Fruit fly (Drosophila melanogaster) whole organism, embryonic: ENCODE data around the gene prt.

Experiments used
- ATbp ChIP-seq: fragments of 200-800 bp; sonication (Bioruptor generic); optimal IDR thresholded peaks from 2 replicates; lab custom pipeline; 2017; ENCODE audit warnings: missing biosample characterization, mild to moderate bottlenecking, missing genetic modification characterization, missing genetic modification reagents
- Blimp-1 ChIP-seq: fragments of 200-800 bp; sonication (Bioruptor generic); optimal IDR thresholded peaks from 3 replicates; lab custom pipeline; 2018; ENCODE audit warnings: missing biosample characterization, missing genetic modification characterization, mild to moderate bottlenecking, moderate library complexity, missing genetic modification reagents
- C15 ChIP-seq: fragments of 200-800 bp; sonication (Bioruptor generic); IDR thresholded peaks from 3 replicates; pipeline ENCODE4 v1.3.6; 2022; ENCODE audit warnings: missing biosample characterization, missing genetic modification characterization
- CG10543 ChIP-seq: fragments of 200-800 bp; sonication (Bioruptor generic); optimal IDR thresholded peaks from 3 replicates; lab custom pipeline; 2017; ENCODE audit warnings: missing biosample characterization, mild to moderate bottlenecking, missing genetic modification characterization, moderate library complexity
- CG15269 ChIP-seq: fragments of 200-800 bp; sonication (Bioruptor generic); optimal IDR thresholded peaks from 2 replicates; lab custom pipeline; 2018; ENCODE audit warnings: missing biosample characterization, mild to moderate bottlenecking, missing genetic modification characterization, moderate library complexity
- CG1602 ChIP-seq: fragments of 200-800 bp; sonication (Bioruptor generic); optimal IDR thresholded peaks from 3 replicates; lab custom pipeline; 2016; ENCODE audit warnings: missing biosample characterization, missing genetic modification characterization
- CG17328 ChIP-seq: fragments of 200-800 bp; sonication (Bioruptor generic); IDR thresholded peaks from 2 replicates; pipeline ENCODE4 v1.3.6; 2022; ENCODE audit warnings: missing biosample characterization, missing genetic modification characterization
- CG17912 ChIP-seq: fragments of 200-800 bp; sonication (Bioruptor generic); optimal IDR thresholded peaks from 2 replicates; lab custom pipeline; 2018; ENCODE audit warnings: missing biosample characterization, mild to moderate bottlenecking, missing genetic modification characterization
- CG2116 ChIP-seq: fragments of 200-800 bp; sonication (Bioruptor generic); optimal IDR thresholded peaks from 3 replicates; lab custom pipeline; 2018; ENCODE audit warnings: missing biosample characterization, mild to moderate bottlenecking, missing genetic modification characterization
- CG2199 ChIP-seq: fragments of 200-800 bp; sonication (Bioruptor generic); IDR thresholded peaks from 3 replicates; pipeline ENCODE4 v1.3.6; 2022; ENCODE audit warnings: missing biosample characterization, missing genetic modification characterization
- CG42726 ChIP-seq: fragments of 200-800 bp; sonication (Bioruptor generic); IDR thresholded peaks from 2 replicates; pipeline ENCODE4 v1.3.6; 2022; ENCODE audit warnings: missing biosample characterization, missing genetic modification characterization; ENCODE audit not compliant: partially characterized antibody
- CG43689 ChIP-seq: fragments of 200-800 bp; sonication (Bioruptor generic); IDR thresholded peaks from 2 replicates; pipeline ENCODE4 v1.3.6; 2022; ENCODE audit warnings: missing biosample characterization, missing genetic modification characterization
- CG4854 ChIP-seq: fragments of 200-800 bp; sonication (Bioruptor generic); optimal IDR thresholded peaks from 2 replicates; lab custom pipeline; 2016; ENCODE audit warnings: missing biosample characterization, missing genetic modification characterization, inconsistent platforms
- CG5953 ChIP-seq: fragments of 200-800 bp; sonication (Bioruptor generic); IDR thresholded peaks from 2 replicates; pipeline ENCODE4 v1.3.6; 2022; ENCODE audit warnings: missing biosample characterization, missing genetic modification characterization
- CG6791 ChIP-seq: fragments of 200-800 bp; sonication (Bioruptor generic); IDR thresholded peaks from 3 replicates; pipeline ENCODE4 v1.3.6; 2022; ENCODE audit warnings: missing biosample characterization, missing genetic modification characterization; ENCODE audit not compliant: partially characterized antibody
- CG7357 ChIP-seq: fragments of 200-800 bp; sonication (Bioruptor generic); IDR thresholded peaks from 3 replicates; pipeline ENCODE4 v1.3.6; 2022; ENCODE audit warnings: missing biosample characterization, missing genetic modification characterization
- CG7556 ChIP-seq: fragments of 200-800 bp; sonication (Bioruptor generic); optimal IDR thresholded peaks from 2 replicates; lab custom pipeline; 2017; ENCODE audit warnings: missing biosample characterization, mild to moderate bottlenecking, missing genetic modification characterization
- CG7786 ChIP-seq: fragments of 200-800 bp; sonication (Bioruptor generic); optimal IDR thresholded peaks from 2 replicates; lab custom pipeline; 2016; ENCODE audit warnings: missing biosample characterization, missing genetic modification characterization
- CG8290 ChIP-seq, 3 experiments: fragments of 200-800 bp; sonication (Bioruptor generic); optimal IDR thresholded peaks; 2 replicates each; lab custom pipeline; 2016 to 2019; ENCODE audit warnings: missing biosample characterization in 3 of 3, missing genetic modification characterization in 3 of 3, mild to moderate bottlenecking in 2 of 3, moderate library complexity in 1 of 3
- CG8765 ChIP-seq: fragments of 200-800 bp; sonication (Bioruptor generic); IDR thresholded peaks from 2 replicates; pipeline ENCODE4 v1.3.6; 2022; ENCODE audit warnings: missing biosample characterization, missing genetic modification characterization
- CG8924 ChIP-seq: fragments of 200-800 bp; optimal IDR thresholded peaks from 3 replicates; lab custom pipeline; 2019; ENCODE audit warnings: missing biosample characterization, mild to moderate bottlenecking, missing genetic modification characterization, moderate library complexity
- CG9797 ChIP-seq: fragments of 200-800 bp; sonication (Bioruptor generic); optimal IDR thresholded peaks from 3 replicates; lab custom pipeline; 2018; ENCODE audit warnings: missing biosample characterization, mild to moderate bottlenecking, missing genetic modification characterization
- Dip2 ChIP-seq: fragments of 200-800 bp; sonication (Bioruptor generic); IDR thresholded peaks from 2 replicates; pipeline ENCODE4 v1.3.6; 2022; ENCODE audit warnings: missing biosample characterization, missing genetic modification characterization
- Eip74EF ChIP-seq, 2 experiments: fragments of 200-800 bp in 1 of 2; fragments of >200 bp in 1 of 2; sonication (Bioruptor generic) in 1 of 2; optimal IDR thresholded peaks; 2 replicates each; lab custom pipeline; 2017 to 2019; ENCODE audit warnings: missing biosample characterization in 2 of 2, missing genetic modification characterization in 2 of 2, mild to moderate bottlenecking in 1 of 2, moderate library complexity in 1 of 2
- Gsc ChIP-seq: fragments of 200-800 bp; sonication (Bioruptor generic); IDR thresholded peaks from 2 replicates; pipeline ENCODE4 v1.3.6; 2022; ENCODE audit warnings: missing biosample characterization, missing genetic modification characterization
- Kr ChIP-seq: fragments of 200-800 bp; sonication (Bioruptor generic); optimal IDR thresholded peaks from 2 replicates; lab custom pipeline; 2017; ENCODE audit warnings: missing biosample characterization, mild to moderate bottlenecking, missing genetic modification characterization
- Oaz ChIP-seq: fragments of 200-800 bp; sonication (Bioruptor generic); IDR thresholded peaks from 2 replicates; pipeline ENCODE4 v1.3.6; 2022; ENCODE audit warnings: missing biosample characterization, missing genetic modification characterization
- Ravus ChIP-seq: fragments of 200-800 bp; sonication (Bioruptor generic); IDR thresholded peaks from 2 replicates; pipeline ENCODE4 v1.3.6; 2022; ENCODE audit warnings: missing biosample characterization, missing genetic modification characterization
- Scr ChIP-seq: fragments of 200-800 bp; sonication (Bioruptor generic); IDR thresholded peaks from 2 replicates; pipeline ENCODE4 v1.3.6; 2022; ENCODE audit warnings: missing biosample characterization, missing genetic modification characterization; ENCODE audit not compliant: partially characterized antibody
- YL-1 ChIP-seq: fragments of 200-800 bp; sonication (Bioruptor generic); optimal IDR thresholded peaks from 3 replicates; lab custom pipeline; 2017; ENCODE audit warnings: missing biosample characterization, mild to moderate bottlenecking, missing genetic modification characterization
- ab ChIP-seq: fragments of 200-800 bp; sonication (Bioruptor generic); optimal IDR thresholded peaks from 2 replicates; lab custom pipeline; 2016; ENCODE audit warnings: missing biosample characterization, missing genetic modification characterization
- bowl ChIP-seq: fragments of 200-800 bp; sonication (Bioruptor generic); IDR thresholded peaks from 2 replicates; pipeline ENCODE4 v1.3.6; 2022; ENCODE audit warnings: missing biosample characterization, missing genetic modification characterization
- btn ChIP-seq: fragments of 200-800 bp; sonication (Bioruptor generic); optimal IDR thresholded peaks from 2 replicates; lab custom pipeline; 2016; ENCODE audit warnings: missing biosample characterization, missing genetic modification characterization
- cg ChIP-seq: fragments of 200-800 bp; sonication (Bioruptor generic); optimal IDR thresholded peaks from 3 replicates; lab custom pipeline; 2019; ENCODE audit warnings: missing biosample characterization, mild to moderate bottlenecking, missing genetic modification characterization, moderate library complexity
- cwo ChIP-seq: fragments of 200-800 bp; sonication (Bioruptor generic); optimal IDR thresholded peaks from 3 replicates; lab custom pipeline; 2017; ENCODE audit warnings: missing biosample characterization, missing genetic modification characterization, mild to moderate bottlenecking, moderate library complexity, missing genetic modification reagents
- emc ChIP-seq: fragments of 200-800 bp; sonication (Bioruptor generic); optimal IDR thresholded peaks from 2 replicates; lab custom pipeline; 2016; ENCODE audit warnings: missing biosample characterization, missing genetic modification characterization
- eve ChIP-seq, 2 experiments: fragments of >200 bp; optimal IDR thresholded peaks; 2 replicates each; lab custom pipeline; 2017; ENCODE audit warnings: missing biosample characterization in 2 of 2, missing genetic modification characterization in 2 of 2
- gem ChIP-seq: fragments of 200-800 bp; sonication (Bioruptor generic); optimal IDR thresholded peaks from 2 replicates; lab custom pipeline; 2019; ENCODE audit warnings: missing biosample characterization, mild to moderate bottlenecking, missing genetic modification characterization, moderate library complexity
- gt ChIP-seq: fragments of 200-800 bp; sonication (Bioruptor generic); IDR thresholded peaks from 2 replicates; pipeline ENCODE4 v1.3.6; 2022; ENCODE audit warnings: missing biosample characterization, missing genetic modification characterization
- kni ChIP-seq: fragments of 200-800 bp; sonication (Bioruptor generic); optimal IDR thresholded peaks from 3 replicates; lab custom pipeline; 2017; ENCODE audit warnings: mild to moderate bottlenecking, missing biosample characterization, missing genetic modification reagents, missing genetic modification characterization
- mld ChIP-seq: fragments of 200-800 bp; sonication (Bioruptor generic); IDR thresholded peaks from 3 replicates; pipeline ENCODE4 v1.3.6; 2022; ENCODE audit warnings: missing biosample characterization, missing genetic modification characterization; ENCODE audit not compliant: partially characterized antibody
- p53 ChIP-seq: fragments of 200-800 bp; sonication (Bioruptor generic); optimal IDR thresholded peaks from 2 replicates; lab custom pipeline; 2016; ENCODE audit warnings: missing biosample characterization, missing genetic modification characterization
- run ChIP-seq: fragments of 200-800 bp; sonication (Bioruptor generic); optimal IDR thresholded peaks from 3 replicates; lab custom pipeline; 2018; ENCODE audit warnings: missing biosample characterization, mild to moderate bottlenecking, missing genetic modification characterization
- sens-2 ChIP-seq: fragments of 200-800 bp; sonication (Bioruptor generic); IDR thresholded peaks from 2 replicates; pipeline ENCODE4 v1.3.6; 2022; ENCODE audit warnings: missing biosample characterization, missing genetic modification characterization
- sqz ChIP-seq: fragments of 200-800 bp; sonication (Bioruptor generic); optimal IDR thresholded peaks from 3 replicates; lab custom pipeline; 2018; ENCODE audit warnings: missing biosample characterization, mild to moderate bottlenecking, missing genetic modification characterization
- stwl ChIP-seq: fragments of 200-800 bp; sonication (Bioruptor generic); optimal IDR thresholded peaks from 3 replicates; lab custom pipeline; 2018; ENCODE audit warnings: missing biosample characterization, mild to moderate bottlenecking, missing genetic modification characterization, moderate library complexity
- wek ChIP-seq: fragments of 200-800 bp; sonication (Bioruptor generic); optimal IDR thresholded peaks from 3 replicates; lab custom pipeline; 2018; ENCODE audit warnings: missing biosample characterization, mild to moderate bottlenecking, missing genetic modification characterization, moderate library complexity

Gene prt

dm6 chr3R:23678349-23679193 lies 20.3 kb downstream of the prt start, which contains the start of gene GILT2 (continued):
- TF ChIP-seq stwl = peak; percentile 18
- TF ChIP-seq CG2199 = peak; percentile 73; the same call in 2 of the 3 replicates
- TF ChIP-seq CG9797 (GFP tag; lab: Kevin White, UChicago) = peak; percentile 11
- TF ChIP-seq CG42726 (GFP tag; lab: Robert Waterston, UW) = no peak
- TF ChIP-seq CG8290 (GFP tag; optimal IDR thresholded peaks at IDR 0.05; lab: Kevin White, UChicago) = peak; percentile 68
- peak; percentile 1 to 68 for TF ChIP-seq CG8290 (tag; optimal IDR thresholded peaks at IDR 0.05; lab: Kevin White, UChicago)
- TF ChIP-seq CG17328 (GFP tag; lab: Robert Waterston, UW) = peak; percentile 94
- peak; percentile 92 for TF ChIP-seq CG8924
- TF ChIP-seq Eip74EF (GFP tag; optimal IDR thresholded peaks at IDR 0.05; lab: Kevin White, UChicago) = peak in 1 of 2 experiments; percentile 95
- TF ChIP-seq mld (GFP tag; lab: Robert Waterston, UW) = no peak
- peak; percentile 74 for TF ChIP-seq YL-1 (GFP tag; lab: Kevin White, UChicago)
- TF ChIP-seq CG2116 (GFP tag; lab: Kevin White, UChicago) = peak; percentile 52
- peak; percentile 51; the same call in 1 of the 2 replicates for TF ChIP-seq CG43689 (GFP tag; lab: Robert Waterston, UW)
- TF ChIP-seq Oaz = peak; percentile 82
- no peak for TF ChIP-seq cg
- TF ChIP-seq C15 (GFP tag; lab: Robert Waterston, UW) = peak; percentile 76
- TF ChIP-seq p53 = no peak
- no peak for TF ChIP-seq wek
- TF ChIP-seq CG1602 (GFP tag; lab: Kevin White, UChicago) = peak; percentile 85
- TF ChIP-seq Kr (GFP tag; lab: Kevin White, UChicago) = no peak
- TF ChIP-seq ab (GFP tag; lab: Kevin White, UChicago) = peak; percentile 10
- peak; percentile 82 for TF ChIP-seq CG5953 (GFP tag; lab: Robert Waterston, UW)
- peak; percentile 77 for TF ChIP-seq CG4854
- peak; percentile 83 for TF ChIP-seq run (tag; lab: Kevin White, UChicago)
- peak; percentile 91 for TF ChIP-seq cwo
- TF ChIP-seq CG8765 (GFP tag; lab: Robert Waterston, UW) = peak; percentile 79
- peak; percentile 53 for TF ChIP-seq CG17912 (GFP tag; lab: Kevin White, UChicago)
- no peak for TF ChIP-seq Dip2 (GFP tag; lab: Robert Waterston, UW)
- TF ChIP-seq emc (GFP tag; lab: Kevin White, UChicago) = no peak
- TF ChIP-seq sens-2 (GFP tag; lab: Robert Waterston, UW) = peak; percentile 76
- TF ChIP-seq CG7786 (GFP tag; lab: Kevin White, UChicago) = peak; percentile 13
- TF ChIP-seq CG7556 (GFP tag; lab: Kevin White, UChicago) = peak; percentile 91
- TF ChIP-seq ATbp (GFP tag; lab: Kevin White, UChicago) = peak; percentile 88
- peak; percentile 83 for TF ChIP-seq Ravus (GFP tag; lab: Robert Waterston, UW)
- no peak for TF ChIP-seq Scr (GFP tag; lab: Robert Waterston, UW)
- TF ChIP-seq Blimp-1 (GFP tag; lab: Kevin White, UChicago) = peak; percentile 94
- TF ChIP-seq CG7357 (GFP tag; lab: Robert Waterston, UW) = peak; percentile 86
- TF ChIP-seq CG10543 (GFP tag; lab: Kevin White, UChicago) = peak; percentile 89
- peak; percentile 95 for TF ChIP-seq CG15269 (tag; lab: Kevin White, UChicago)
- TF ChIP-seq CG6791 = no peak
- TF ChIP-seq kni (GFP tag; lab: Kevin White, UChicago) = peak; percentile 53
- TF ChIP-seq bowl (GFP tag; lab: Robert Waterston, UW) = peak; percentile 87
- TF ChIP-seq gt (GFP tag; lab: Robert Waterston, UW) = peak; percentile 76
- TF ChIP-seq sqz = peak; percentile 88
- TF ChIP-seq eve (GFP tag; optimal IDR thresholded peaks at IDR 0.05; lab: Kevin White, UChicago) = no peak
- peak; percentile 63 for TF ChIP-seq Gsc (GFP tag; lab: Robert Waterston, UW)
- TF ChIP-seq btn (GFP tag; lab: Kevin White, UChicago) = no peak
- peak; percentile 94 for TF ChIP-seq gem (tag; lab: Kevin White, UChicago)
